Worm (Caenorhabditis elegans): ENCODE measurements around the gene dmsr-13.

- TF ChIP-seq snpc-3.4 (tag; optimal IDR thresholded peaks at IDR 0.05) (no peak), dpff-1 (tag; optimal IDR thresholded peaks at IDR 0.05) (no peak), rec-8 (tag; optimal IDR thresholded peaks at IDR 0.05) (no peak)
Measured at ce11 chrV:6782260-6782659, 37.5 kb downstream of the dmsr-13 start.
